Fruit fly (Drosophila melanogaster): ENCODE measurements around the gene dmGlut.

- TF ChIP-seq CG6792 (GFP tag; optimal IDR thresholded peaks at IDR 0.05) (peak; percentile 15), CG6854 (GFP tag; optimal IDR thresholded peaks at IDR 0.05) (peak; percentile 99), CG6276 (GFP tag; optimal IDR thresholded peaks at IDR 0.05) (peak; percentile 19), Sox15 (GFP tag; optimal IDR thresholded peaks at IDR 0.05) (no peak), Blimp-1 (GFP tag; optimal IDR thresholded peaks at IDR 0.05) (peak; percentile 35), CG1621 (tag; optimal IDR thresholded peaks at IDR 0.05) (peak; percentile 61)
Observed at dm6 chr2L:12002922-12003791, 24.1 kb upstream of the dmGlut start.
